Fruit fly (Drosophila melanogaster): ENCODE measurements around the gene Acer.

Acer gene

dm6 chr2L:8552472-8552871 lies 30.7 kb downstream of the Acer start:
- TF ChIP-seq Myc (optimal IDR thresholded peaks at IDR 0.05) (no peak), ttk (optimal IDR thresholded peaks at IDR 0.05) (no peak), psq (optimal IDR thresholded peaks at IDR 0.05) (no peak), insv (optimal IDR thresholded peaks at IDR 0.05) (no peak), h (optimal IDR thresholded peaks at IDR 0.05) (no peak), Sin3A (optimal IDR thresholded peaks at IDR 0.05) (no peak)

dm6 chr2L:8553789-8554626 lies 32.3 kb downstream of the Acer start:
- no peak for TF ChIP-seq psq (optimal IDR thresholded peaks at IDR 0.05)
- no peak for TF ChIP-seq Sin3A (optimal IDR thresholded peaks at IDR 0.05)
- TF ChIP-seq h (optimal IDR thresholded peaks at IDR 0.05), result no peak
- no peak for TF ChIP-seq Myc (optimal IDR thresholded peaks at IDR 0.05)
- TF ChIP-seq ttk (optimal IDR thresholded peaks at IDR 0.05), result no peak
- no peak for TF ChIP-seq insv (optimal IDR thresholded peaks at IDR 0.05)

- TF ChIP-seq h (optimal IDR thresholded peaks at IDR 0.05) (no peak), Myc (optimal IDR thresholded peaks at IDR 0.05) (no peak), Sin3A (optimal IDR thresholded peaks at IDR 0.05) (no peak), psq (optimal IDR thresholded peaks at IDR 0.05) (no peak), ttk (optimal IDR thresholded peaks at IDR 0.05) (no peak), insv (optimal IDR thresholded peaks at IDR 0.05) (no peak)
These were observed 34.5 kb downstream of the Acer start for dm6 chr2L:8556207-8556606.

dm6 chr2L:8570408-8571072 lies 48.8 kb downstream of the Acer start:
- TF ChIP-seq psq (optimal IDR thresholded peaks at IDR 0.05), result no peak
- no peak for TF ChIP-seq ttk (optimal IDR thresholded peaks at IDR 0.05)
- no peak for TF ChIP-seq Sin3A (optimal IDR thresholded peaks at IDR 0.05)
- TF ChIP-seq Myc (optimal IDR thresholded peaks at IDR 0.05), result no peak
- no peak for TF ChIP-seq h (optimal IDR thresholded peaks at IDR 0.05)
- TF ChIP-seq insv (optimal IDR thresholded peaks at IDR 0.05), result no peak

- TF ChIP-seq Myc (optimal IDR thresholded peaks at IDR 0.05), result no peak
- no peak for TF ChIP-seq ttk (optimal IDR thresholded peaks at IDR 0.05)
- TF ChIP-seq Sin3A (optimal IDR thresholded peaks at IDR 0.05), result no peak
- no peak for TF ChIP-seq psq (optimal IDR thresholded peaks at IDR 0.05)
- no peak for TF ChIP-seq h (optimal IDR thresholded peaks at IDR 0.05)
- no peak for TF ChIP-seq insv (optimal IDR thresholded peaks at IDR 0.05)
These were observed 51.2 kb downstream of the Acer start for dm6 chr2L:8572900-8573299.

- no peak for TF ChIP-seq Myc (optimal IDR thresholded peaks at IDR 0.05)
- no peak for TF ChIP-seq ttk (optimal IDR thresholded peaks at IDR 0.05)
- no peak for TF ChIP-seq psq (optimal IDR thresholded peaks at IDR 0.05)
- TF ChIP-seq Sin3A (optimal IDR thresholded peaks at IDR 0.05), result no peak
- TF ChIP-seq h (optimal IDR thresholded peaks at IDR 0.05), result no peak
- TF ChIP-seq insv (optimal IDR thresholded peaks at IDR 0.05), result no peak
These were observed 52.5 kb downstream of the Acer start for dm6 chr2L:8574258-8574657.

- TF ChIP-seq psq (optimal IDR thresholded peaks at IDR 0.05), result no peak
These were observed 53.2 kb downstream of the Acer start for dm6 chr2L:8574947-8575346.

Data from Kc167 (cell line).